Worm (Caenorhabditis elegans): ENCODE measurements around the gene spp-6.
A peak's percentile ranks its signal among the peaks of the same experiment; 100 is the strongest.

spp-6 gene

DNA sequence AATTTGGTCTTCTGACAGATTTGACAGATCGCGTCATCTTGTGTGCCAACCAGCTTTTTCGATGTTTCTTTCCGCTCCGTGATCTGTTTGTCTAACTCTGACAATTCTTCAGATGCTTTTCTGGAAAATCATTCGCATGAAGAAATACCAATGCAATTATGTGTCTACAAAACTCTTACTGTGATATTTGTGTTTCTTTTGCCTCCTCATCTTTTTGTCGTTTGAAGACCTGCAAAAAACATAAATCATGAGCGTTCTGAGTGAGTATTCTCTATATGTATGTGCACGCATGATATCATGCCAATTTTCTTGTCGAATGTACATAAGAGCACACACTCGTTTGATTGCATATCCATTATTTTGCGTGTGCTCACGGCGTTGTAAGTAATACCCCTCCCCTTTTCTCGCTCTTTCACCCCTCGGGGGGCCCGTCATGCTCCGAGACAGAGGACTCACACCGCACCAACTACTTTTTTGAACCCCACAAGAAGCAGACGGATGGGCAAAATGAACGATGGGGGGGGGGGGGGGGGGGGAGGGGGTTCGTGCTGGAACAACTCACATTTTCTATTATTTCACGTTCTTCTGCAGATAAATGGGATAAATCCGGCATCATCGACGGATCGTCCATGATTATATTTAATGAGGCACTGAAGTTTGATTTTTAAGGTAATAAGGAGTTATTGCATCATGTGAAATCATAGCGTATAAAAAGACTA, 37.3 kb upstream of the spp-6 start, which contains the start of gene unc-10:
unc-10 (minus strand) TSS at position 652 of the 719 bp plus-strand sequence.
- no peak for TF ChIP-seq fkh-2 (tag; optimal IDR thresholded peaks at IDR 0.05)
- TF ChIP-seq pha-4 (tag; optimal IDR thresholded peaks at IDR 0.05) = no peak
- TF ChIP-seq nhr-25 (tag; optimal IDR thresholded peaks at IDR 0.05) = no peak
- TF ChIP-seq skn-1 (tag; optimal IDR thresholded peaks at IDR 0.05) = no peak
- TF ChIP-seq sea-2 (GFP tag; optimal IDR thresholded peaks at IDR 0.05) = no peak
- no peak for TF ChIP-seq ceh-16 (tag; optimal IDR thresholded peaks at IDR 0.05)
- TF ChIP-seq fos-1 (tag; optimal IDR thresholded peaks at IDR 0.05) = no peak
- no peak for TF ChIP-seq nhr-76 (tag; optimal IDR thresholded peaks at IDR 0.05)
- TF ChIP-seq ztf-11 (tag; optimal IDR thresholded peaks at IDR 0.05) = no peak
- no peak for TF ChIP-seq hmg-11 (tag; optimal IDR thresholded peaks at IDR 0.05)
- no peak for TF ChIP-seq nhr-43 (tag; optimal IDR thresholded peaks at IDR 0.05; ENCODE audit: poor library complexity, severe bottlenecking)

DNA sequence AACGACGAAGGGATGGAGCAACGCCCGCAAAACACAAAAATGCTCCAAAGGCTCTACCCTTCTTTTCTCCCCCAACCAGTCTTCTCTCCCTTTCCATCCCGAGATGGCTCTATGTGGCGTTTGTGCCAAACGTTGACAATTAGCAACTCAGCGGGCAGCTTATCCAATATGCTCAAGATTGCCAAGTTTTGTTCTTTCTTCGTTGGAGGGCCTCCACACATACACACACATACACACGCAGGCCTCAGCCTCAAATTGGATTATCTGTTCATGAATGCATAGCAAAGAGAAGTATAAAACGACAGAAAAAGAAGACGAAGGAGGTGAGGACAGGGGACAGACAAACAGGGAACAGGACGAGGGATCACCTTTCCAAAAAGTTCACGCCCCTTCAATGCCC, 35.8 kb upstream of the spp-6 start:
- TF ChIP-seq nhr-28 (tag; optimal IDR thresholded peaks at IDR 0.05) = no peak
- TF ChIP-seq egl-27 (tag; optimal IDR thresholded peaks at IDR 0.05) = no peak
- no peak for TF ChIP-seq pha-4 (tag; optimal IDR thresholded peaks at IDR 0.05)
- no peak for TF ChIP-seq snpc-4 (tag; optimal IDR thresholded peaks at IDR 0.05)
- no peak for TF ChIP-seq nhr-23 (tag; optimal IDR thresholded peaks at IDR 0.05)
- TF ChIP-seq tbx-2 (tag; optimal IDR thresholded peaks at IDR 0.05) = no peak
- no peak for TF ChIP-seq nhr-12 (tag; optimal IDR thresholded peaks at IDR 0.05)
- TF ChIP-seq ztf-4 (tag; optimal IDR thresholded peaks at IDR 0.05) = no peak
- no peak for TF ChIP-seq elt-3 (tag; optimal IDR thresholded peaks at IDR 0.05)
- TF ChIP-seq ceh-9 (tag; optimal IDR thresholded peaks at IDR 0.05) = no peak
- no peak for TF ChIP-seq nhr-25 (tag; optimal IDR thresholded peaks at IDR 0.05)
- no peak for TF ChIP-seq unc-62 (GFP tag; optimal IDR thresholded peaks at IDR 0.05)
- TF ChIP-seq nhr-237 (tag; optimal IDR thresholded peaks at IDR 0.05) = no peak
- TF ChIP-seq lsy-12 (tag; optimal IDR thresholded peaks at IDR 0.05) = no peak
- no peak for TF ChIP-seq nfya-1 (tag; optimal IDR thresholded peaks at IDR 0.05; ENCODE audit: insufficient read depth)
- TF ChIP-seq ZK546.5 (tag; optimal IDR thresholded peaks at IDR 0.05) = no peak
- no peak for TF ChIP-seq fkh-10 (GFP tag; optimal IDR thresholded peaks at IDR 0.05)
- no peak for TF ChIP-seq ama-1 (optimal IDR thresholded peaks at IDR 0.05)

DNA sequence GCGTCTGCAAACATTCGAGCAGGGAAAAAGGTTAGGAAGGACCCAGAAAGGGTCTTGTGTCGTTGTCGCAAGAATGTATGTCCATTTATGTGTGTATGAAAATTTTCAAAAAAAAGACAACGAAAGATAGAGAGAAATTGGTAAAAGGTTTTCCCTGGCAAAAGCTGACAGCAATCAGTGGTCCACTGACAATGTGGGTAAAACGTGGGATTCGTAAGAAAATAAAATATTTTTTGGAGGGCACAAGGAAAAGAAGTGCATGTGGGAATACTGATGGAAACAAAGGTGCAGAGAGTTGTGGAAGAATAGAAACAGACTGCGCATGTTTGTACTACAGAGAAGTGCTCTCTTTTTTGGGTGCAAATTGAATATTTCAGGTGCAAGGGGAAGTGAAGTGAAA, 34.0 kb upstream of the spp-6 start:
- no peak for TF ChIP-seq elt-3 (tag; optimal IDR thresholded peaks at IDR 0.05)
- no peak for TF ChIP-seq pqm-1 (tag; optimal IDR thresholded peaks at IDR 0.05)
- no peak for TF ChIP-seq ceh-28 (tag; optimal IDR thresholded peaks at IDR 0.05)
- no peak for TF ChIP-seq unc-39 (tag; optimal IDR thresholded peaks at IDR 0.05)
- no peak for TF ChIP-seq ceh-82 (tag; optimal IDR thresholded peaks at IDR 0.05)
- TF ChIP-seq nhr-12 (tag; optimal IDR thresholded peaks at IDR 0.05) = no peak
- TF ChIP-seq ceh-16 (tag; optimal IDR thresholded peaks at IDR 0.05) = no peak
- TF ChIP-seq fkh-10 (GFP tag; optimal IDR thresholded peaks at IDR 0.05) = no peak
- TF ChIP-seq ZK546.5 (tag; optimal IDR thresholded peaks at IDR 0.05) = no peak
- no peak for TF ChIP-seq ama-1 (optimal IDR thresholded peaks at IDR 0.05)
- no peak for TF ChIP-seq nfya-1 (tag; optimal IDR thresholded peaks at IDR 0.05; ENCODE audit: insufficient read depth)
- no peak for TF ChIP-seq lin-15B (tag; optimal IDR thresholded peaks at IDR 0.05)
- no peak for TF ChIP-seq jun-1 (tag; optimal IDR thresholded peaks at IDR 0.05)
- TF ChIP-seq nhr-237 (tag; optimal IDR thresholded peaks at IDR 0.05) = no peak
- no peak for TF ChIP-seq unc-62 (GFP tag; optimal IDR thresholded peaks at IDR 0.05)

DNA sequence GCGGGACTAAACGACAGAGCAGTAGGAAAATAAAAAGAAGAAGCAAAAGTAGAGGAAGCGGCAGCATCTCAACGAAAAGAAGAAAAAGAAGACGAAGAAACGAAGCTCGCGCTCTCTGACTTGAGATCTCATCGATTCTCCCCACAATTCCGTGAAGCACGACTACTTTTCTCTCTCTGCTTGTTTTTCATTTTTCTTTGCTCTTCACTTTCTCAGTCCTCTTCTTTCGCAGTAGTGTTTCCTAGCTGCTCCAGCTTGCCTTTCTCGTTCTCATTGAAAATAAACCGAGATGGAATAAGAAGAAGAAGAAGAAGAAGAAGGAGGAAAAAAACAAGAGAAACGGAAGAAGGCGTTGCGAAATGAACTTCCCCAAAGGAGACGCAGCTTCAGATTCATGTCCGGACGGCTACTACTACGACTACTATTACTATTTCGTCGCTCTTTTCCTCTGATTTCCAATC, 32.4 kb upstream of the spp-6 start:
- TF ChIP-seq nfya-1 (tag; optimal IDR thresholded peaks at IDR 0.05; ENCODE audit: insufficient read depth) = peak; percentile 49
- TF ChIP-seq zag-1 (tag; optimal IDR thresholded peaks at IDR 0.05) = no peak
- no peak for TF ChIP-seq mdl-1 (tag; optimal IDR thresholded peaks at IDR 0.05)
- no peak for TF ChIP-seq egl-5 (tag; optimal IDR thresholded peaks at IDR 0.05)
- peak; percentile 66 for TF ChIP-seq hmg-11 (tag; optimal IDR thresholded peaks at IDR 0.05)
- TF ChIP-seq ztf-4 (tag; optimal IDR thresholded peaks at IDR 0.05) = no peak
- TF ChIP-seq nhr-28 (tag; optimal IDR thresholded peaks at IDR 0.05) = no peak
- no peak for TF ChIP-seq elt-2 (tag; optimal IDR thresholded peaks at IDR 0.05)
- TF ChIP-seq ZK546.5 (tag; optimal IDR thresholded peaks at IDR 0.05) = no peak
- TF ChIP-seq pha-4 (tag; optimal IDR thresholded peaks at IDR 0.05) = no peak
- TF ChIP-seq ceh-82 (tag; optimal IDR thresholded peaks at IDR 0.05) = no peak
- no peak for TF ChIP-seq nhr-23 (tag; optimal IDR thresholded peaks at IDR 0.05)
- peak; percentile 9 for TF ChIP-seq skn-1 (tag; optimal IDR thresholded peaks at IDR 0.05)
- TF ChIP-seq elt-1 (tag; optimal IDR thresholded peaks at IDR 0.05) = peak; percentile 34
- TF ChIP-seq nhr-25 (tag; optimal IDR thresholded peaks at IDR 0.05) = no peak
- TF ChIP-seq daf-12 (tag; optimal IDR thresholded peaks at IDR 0.05) = no peak
- TF ChIP-seq nhr-237 (tag; optimal IDR thresholded peaks at IDR 0.05) = no peak
- TF ChIP-seq tbx-2 (tag; optimal IDR thresholded peaks at IDR 0.05) = peak; percentile 35
- TF ChIP-seq fkh-10 (GFP tag; optimal IDR thresholded peaks at IDR 0.05) = peak; percentile 89
- no peak for TF ChIP-seq aly-2 (tag; optimal IDR thresholded peaks at IDR 0.05)
- no peak for TF ChIP-seq lin-15B (tag; optimal IDR thresholded peaks at IDR 0.05)
- TF ChIP-seq unc-62 (GFP tag; optimal IDR thresholded peaks at IDR 0.05) = no peak
- TF ChIP-seq lin-39 (tag; optimal IDR thresholded peaks at IDR 0.05) = peak; percentile 62
- no peak for TF ChIP-seq nhr-67 (tag; optimal IDR thresholded peaks at IDR 0.05)
- no peak for TF ChIP-seq fos-1 (tag; optimal IDR thresholded peaks at IDR 0.05)
- peak; percentile 74 for TF ChIP-seq ceh-9 (tag; optimal IDR thresholded peaks at IDR 0.05)

All from whole organism, L3 larva.